Fruit fly (Drosophila melanogaster) Kc167 (cell line): Measurements from ENCODE around the gene Cyp4g15.

Experiments used
- Myc ChIP-seq: fragments of >200 bp; optimal IDR thresholded peaks from 2 replicates; lab custom pipeline; 2017; ENCODE audit warnings: missing external identifiers
- Sin3A ChIP-seq: fragments of >200 bp; optimal IDR thresholded peaks from 2 replicates; lab custom pipeline; 2018; ENCODE audit warnings: missing external identifiers
- h ChIP-seq: fragments of >200 bp; optimal IDR thresholded peaks from 3 replicates; lab custom pipeline; 2018; ENCODE audit warnings: missing external identifiers
- insv ChIP-seq: fragments of >200 bp; optimal IDR thresholded peaks from 3 replicates; lab custom pipeline; 2018; ENCODE audit warnings: missing external identifiers
- psq ChIP-seq: fragments of >200 bp; optimal IDR thresholded peaks from 2 replicates; lab custom pipeline; 2017; ENCODE audit warnings: missing external identifiers
- ttk ChIP-seq: sonication (Bioruptor generic); optimal IDR thresholded peaks from 2 replicates; lab custom pipeline; 2017; ENCODE audit warnings: missing external identifiers

- TF ChIP-seq psq (lab: Kevin White, UChicago) (no peak), ttk (no peak), insv (lab: Kevin White, UChicago) (no peak), h (lab: Kevin White, UChicago) (no peak), Myc (lab: Kevin White, UChicago) (no peak), Sin3A (no peak)
These were observed 25.8 kb upstream of the Cyp4g15 start for dm6 chrX:11451027-11451572.
